Fruit fly (Drosophila melanogaster) whole organism, prepupa: ENCODE measurements around the gene CG16717.

Experiments used
- Blimp-1 ChIP-seq: fragments of 200-800 bp; sonication (Bioruptor generic); optimal IDR thresholded peaks from 3 replicates; lab custom pipeline; 2017; ENCODE audit warnings: missing biosample characterization, missing genetic modification characterization, mild to moderate bottlenecking, moderate library complexity, missing genetic modification reagents
- CG11294 ChIP-seq: fragments of 200-800 bp; sonication (Bioruptor generic); IDR thresholded peaks from 2 replicates; pipeline ENCODE4 v1.3.6; 2022; ENCODE audit warnings: missing biosample characterization, missing genetic modification characterization
- CG11762 ChIP-seq: fragments of 200-800 bp; sonication (Bioruptor generic); optimal IDR thresholded peaks from 3 replicates; lab custom pipeline; 2016; ENCODE audit warnings: missing biosample characterization, missing genetic modification characterization; ENCODE audit not compliant: insufficient read depth
- CG15336 ChIP-seq: fragments of 200-800 bp; sonication (Bioruptor generic); IDR thresholded peaks from 2 replicates; pipeline ENCODE4 v1.3.6; 2022; ENCODE audit warnings: missing biosample characterization, missing genetic modification characterization
- CG1621 ChIP-seq: fragments of 200-800 bp; sonication (Bioruptor generic); optimal IDR thresholded peaks from 3 replicates; lab custom pipeline; 2018; ENCODE audit warnings: missing biosample characterization, mild to moderate bottlenecking, missing genetic modification characterization
- CG16779 ChIP-seq: fragments of 200-800 bp; sonication (Bioruptor generic); optimal IDR thresholded peaks from 3 replicates; lab custom pipeline; 2017; ENCODE audit warnings: missing biosample characterization, mild to moderate bottlenecking, missing genetic modification characterization
- CG3032 ChIP-seq: fragments of 200-800 bp; optimal IDR thresholded peaks from 2 replicates; lab custom pipeline; 2019; ENCODE audit warnings: missing biosample characterization, mild to moderate bottlenecking, missing genetic modification characterization, moderate library complexity
- CG31627 ChIP-seq: fragments of 200-800 bp; sonication (Bioruptor generic); optimal IDR thresholded peaks from 3 replicates; lab custom pipeline; 2016; ENCODE audit warnings: missing biosample characterization, missing genetic modification characterization
- CG34406 ChIP-seq: fragments of 200-800 bp; sonication (Bioruptor generic); optimal IDR thresholded peaks from 3 replicates; lab custom pipeline; 2016; ENCODE audit warnings: missing biosample characterization, missing genetic modification characterization
- CG6163 ChIP-seq: fragments of 200-800 bp; sonication (Bioruptor generic); IDR thresholded peaks from 3 replicates; pipeline ENCODE4 v1.3.6; 2022; ENCODE audit warnings: missing biosample characterization, missing genetic modification characterization
- CG6276 ChIP-seq: fragments of 200-800 bp; sonication (Bioruptor generic); optimal IDR thresholded peaks from 2 replicates; lab custom pipeline; 2017; ENCODE audit warnings: missing biosample characterization, mild to moderate bottlenecking, missing genetic modification characterization
- CG6792 ChIP-seq: fragments of 200-800 bp; sonication (Bioruptor generic); optimal IDR thresholded peaks from 3 replicates; lab custom pipeline; 2016; ENCODE audit warnings: missing biosample characterization, missing genetic modification characterization
- CG6808 ChIP-seq: fragments of 200-800 bp; sonication (Bioruptor generic); optimal IDR thresholded peaks from 3 replicates; lab custom pipeline; 2017; ENCODE audit warnings: missing biosample characterization, missing genetic modification characterization, mild to moderate bottlenecking, moderate library complexity, missing genetic modification reagents
- CG8119 ChIP-seq: fragments of 200-800 bp; sonication (Bioruptor generic); IDR thresholded peaks from 3 replicates; pipeline ENCODE4 v1.3.6; 2022; ENCODE audit warnings: missing biosample characterization, missing genetic modification characterization
- CG8319 ChIP-seq: fragments of 200-800 bp; sonication (Bioruptor generic); optimal IDR thresholded peaks from 3 replicates; lab custom pipeline; 2016; ENCODE audit warnings: missing biosample characterization, missing genetic modification characterization
- CG9139 ChIP-seq: fragments of 200-800 bp; sonication (Bioruptor generic); optimal IDR thresholded peaks from 3 replicates; lab custom pipeline; 2017; ENCODE audit warnings: missing biosample characterization, mild to moderate bottlenecking, missing genetic modification characterization
- Eip75B ChIP-seq: fragments of 200-800 bp; sonication (Bioruptor generic); optimal IDR thresholded peaks from 3 replicates; lab custom pipeline; 2016; ENCODE audit warnings: missing biosample characterization, missing genetic modification characterization
- Eip78C ChIP-seq: fragments of 200-800 bp; sonication (Bioruptor generic); peaks from one replicate; lab custom pipeline; 2016; ENCODE audit warnings: missing biosample characterization, missing genetic modification characterization
- Eip93F ChIP-seq: fragments of 200-800 bp; sonication (Bioruptor generic); optimal IDR thresholded peaks from 2 replicates; lab custom pipeline; 2016; ENCODE audit warnings: missing biosample characterization, mild to moderate bottlenecking, missing genetic modification characterization
- Ets21C ChIP-seq: fragments of 200-800 bp; sonication (Bioruptor generic); optimal IDR thresholded peaks from 3 replicates; lab custom pipeline; 2016; ENCODE audit warnings: missing biosample characterization, missing genetic modification characterization
- Ets96B ChIP-seq: fragments of 200-800 bp; optimal IDR thresholded peaks from 2 replicates; lab custom pipeline; 2019; ENCODE audit warnings: missing biosample characterization, mild to moderate bottlenecking, missing genetic modification characterization, moderate library complexity
- Hr39 ChIP-seq: fragments of 200-800 bp; sonication (Bioruptor generic); optimal IDR thresholded peaks from 2 replicates; lab custom pipeline; 2016; ENCODE audit warnings: missing biosample characterization, missing genetic modification characterization
- Hr4 ChIP-seq: fragments of 200-800 bp; sonication (Bioruptor generic); optimal IDR thresholded peaks from 3 replicates; lab custom pipeline; 2016; ENCODE audit warnings: missing biosample characterization, missing genetic modification characterization
- Met ChIP-seq: fragments of 200-800 bp; sonication (Bioruptor generic); optimal IDR thresholded peaks from 3 replicates; lab custom pipeline; 2016; ENCODE audit warnings: missing biosample characterization, missing genetic modification characterization
- OdsH ChIP-seq: fragments of 200-800 bp; sonication (Bioruptor generic); optimal IDR thresholded peaks from 3 replicates; lab custom pipeline; 2016; ENCODE audit warnings: missing biosample characterization, missing genetic modification characterization
- Smox ChIP-seq: fragments of 200-800 bp; sonication (Bioruptor generic); optimal IDR thresholded peaks from 3 replicates; lab custom pipeline; 2016; ENCODE audit warnings: missing biosample characterization, missing genetic modification characterization
- Sox15 ChIP-seq: fragments of 200-800 bp; sonication (Bioruptor generic); optimal IDR thresholded peaks from 3 replicates; lab custom pipeline; 2016; ENCODE audit warnings: missing biosample characterization, missing genetic modification characterization
- cyc ChIP-seq: fragments of 200-800 bp; sonication (Bioruptor generic); optimal IDR thresholded peaks from 3 replicates; lab custom pipeline; 2016; ENCODE audit warnings: missing biosample characterization, missing genetic modification characterization
- eg ChIP-seq: fragments of 200-800 bp; sonication (Bioruptor generic); IDR thresholded peaks from 3 replicates; pipeline ENCODE4 v1.3.6; 2022; ENCODE audit warnings: missing biosample characterization, missing genetic modification characterization
- esn ChIP-seq: fragments of 200-800 bp; sonication (Bioruptor generic); optimal IDR thresholded peaks from 2 replicates; lab custom pipeline; 2016; ENCODE audit warnings: missing biosample characterization, mild to moderate bottlenecking, missing genetic modification characterization, moderate library complexity
- fd59A ChIP-seq: fragments of 200-800 bp; sonication (Bioruptor generic); optimal IDR thresholded peaks from 2 replicates; lab custom pipeline; 2017; ENCODE audit warnings: missing biosample characterization, mild to moderate bottlenecking, missing genetic modification characterization, missing genetic modification reagents
- fd85E ChIP-seq: fragments of 200-800 bp; sonication (Bioruptor generic); optimal IDR thresholded peaks from 3 replicates; lab custom pipeline; 2016; ENCODE audit warnings: missing biosample characterization, missing genetic modification characterization
- fkh ChIP-seq: fragments of 200-800 bp; sonication (Bioruptor generic); optimal IDR thresholded peaks from 3 replicates; lab custom pipeline; 2017; ENCODE audit warnings: missing biosample characterization, mild to moderate bottlenecking, missing genetic modification characterization, moderate library complexity
- lz ChIP-seq: fragments of 200-800 bp; sonication (Bioruptor generic); optimal IDR thresholded peaks from 3 replicates; lab custom pipeline; 2016; ENCODE audit warnings: missing biosample characterization, missing genetic modification characterization
- net ChIP-seq: fragments of 200-800 bp; sonication (Bioruptor generic); optimal IDR thresholded peaks from 3 replicates; lab custom pipeline; 2016; ENCODE audit warnings: missing biosample characterization, missing genetic modification characterization
- pdm3 ChIP-seq: fragments of 200-800 bp; sonication (Bioruptor generic); optimal IDR thresholded peaks from 3 replicates; lab custom pipeline; 2016; ENCODE audit warnings: missing biosample characterization, missing genetic modification characterization
- spab ChIP-seq: fragments of 200-800 bp; sonication (Bioruptor generic); optimal IDR thresholded peaks from 2 replicates; lab custom pipeline; 2017; ENCODE audit warnings: missing biosample characterization, mild to moderate bottlenecking, missing genetic modification characterization, missing genetic modification reagents
- ss ChIP-seq, 2 experiments: fragments of 200-800 bp; sonication (Bioruptor generic); optimal IDR thresholded peaks; 2 replicates in 1 of 2; 3 replicates in 1 of 2; lab custom pipeline; 2017 to 2018; ENCODE audit warnings: mild to moderate bottlenecking in 2 of 2, missing biosample characterization in 2 of 2, missing genetic modification characterization in 2 of 2, moderate library complexity in 1 of 2
- svp ChIP-seq: fragments of 200-800 bp; sonication (Bioruptor generic); peaks from one replicate; lab custom pipeline; 2016; ENCODE audit warnings: missing biosample characterization, missing genetic modification characterization

CG16717 gene

dm6 chr3L:9684871-9685270 is 5.9 kb downstream of the CG16717 start, which contains the start of gene CG16719:
TSS of gene CG16719 (plus strand) at chr3L:9685171.
- TF ChIP-seq net, result no peak
- no peak for TF ChIP-seq fd85E
- no peak for TF ChIP-seq cyc
- TF ChIP-seq CG6808 (GFP tag; lab: Kevin White, UChicago), result no peak
- no peak for TF ChIP-seq esn
- no peak for TF ChIP-seq Eip75B (GFP tag; lab: Kevin White, UChicago)
- no peak for TF ChIP-seq CG8319 (GFP tag; lab: Kevin White, UChicago)
- TF ChIP-seq CG31627 (GFP tag; lab: Kevin White, UChicago), result no peak
- no peak for TF ChIP-seq CG6792
- TF ChIP-seq CG16779 (tag; lab: Kevin White, UChicago), result no peak
- no peak for TF ChIP-seq CG34406
- TF ChIP-seq Ets96B (tag; lab: Kevin White, UChicago), result no peak
- no peak for TF ChIP-seq Met (GFP tag; lab: Kevin White, UChicago)
- no peak for TF ChIP-seq fkh (GFP tag; lab: Kevin White, UChicago)

DNA sequence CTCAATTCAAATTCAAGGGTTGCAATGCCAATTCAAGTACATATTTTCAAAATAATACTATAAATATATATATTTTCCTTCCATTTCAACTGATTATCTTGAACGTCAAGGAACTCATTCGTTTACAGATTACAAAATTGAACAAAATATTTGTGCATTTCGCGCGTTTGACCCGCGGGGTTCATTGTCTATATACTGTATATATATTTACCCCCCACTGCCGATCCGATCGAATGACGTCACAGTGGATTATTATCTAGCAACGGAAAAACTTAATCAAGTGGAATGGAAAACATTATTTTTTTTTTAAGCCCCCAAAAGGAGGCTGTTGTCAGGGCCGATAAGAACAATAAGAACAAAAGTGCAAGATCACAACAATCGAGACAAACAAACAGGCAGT is 8.5 kb downstream of the CG16717 start:
- TF ChIP-seq Hr39 (no peak), svp (GFP tag; lab: Kevin White, UChicago) (peak; percentile 95)

- no peak for TF ChIP-seq fd59A (GFP tag; lab: Kevin White, UChicago)
- no peak for TF ChIP-seq eg (GFP tag; lab: Robert Waterston, UW)
- no peak for TF ChIP-seq CG6808 (GFP tag; lab: Kevin White, UChicago)
- no peak for TF ChIP-seq spab (GFP tag; lab: Kevin White, UChicago)
- no peak for TF ChIP-seq Blimp-1 (GFP tag; lab: Kevin White, UChicago)
- no peak for TF ChIP-seq Sox15 (GFP tag; lab: Kevin White, UChicago)
- no peak for TF ChIP-seq CG11294
- TF ChIP-seq Hr4 (GFP tag; lab: Kevin White, UChicago), result no peak
- no peak for TF ChIP-seq net
- no peak for TF ChIP-seq Ets21C
These were observed 9.7 kb downstream of the CG16717 start for dm6 chr3L:9688674-9689073.

- TF ChIP-seq fkh (GFP tag; lab: Kevin White, UChicago) (peak; percentile 63), svp (GFP tag; lab: Kevin White, UChicago) (no peak)
- TF ChIP-seq, all 60 proteins: peak for 1
These were observed 10.8 kb downstream of the CG16717 start for dm6 chr3L:9689809-9690208.

dm6 chr3L:9690798-9691475 is 11.9 kb downstream of the CG16717 start:
- TF ChIP-seq Ets21C, result peak; percentile 38
- peak; percentile 47 for TF ChIP-seq Met (GFP tag; lab: Kevin White, UChicago)
- no peak for TF ChIP-seq fd85E
- peak; percentile 43 for TF ChIP-seq net
- TF ChIP-seq Hr4 (GFP tag; lab: Kevin White, UChicago), result peak; percentile 64
- TF ChIP-seq CG6276 (GFP tag; lab: Kevin White, UChicago), result peak; percentile 58
- no peak for TF ChIP-seq ss (GFP tag; optimal IDR thresholded peaks at IDR 0.05; lab: Kevin White, UChicago)
- TF ChIP-seq CG3032 (tag; lab: Kevin White, UChicago), result no peak
- TF ChIP-seq Smox (GFP tag; lab: Kevin White, UChicago), result no peak
- TF ChIP-seq eg (GFP tag; lab: Robert Waterston, UW), result 0 out of 3 replicates have a peak, but pooled peaks have one; percentile 44
- TF ChIP-seq Blimp-1 (GFP tag; lab: Kevin White, UChicago), result no peak
- no peak for TF ChIP-seq CG6163 (GFP tag; lab: Robert Waterston, UW)
- TF ChIP-seq CG15336 (GFP tag; lab: Robert Waterston, UW), result peak; percentile 43
- no peak for TF ChIP-seq CG16779 (tag; lab: Kevin White, UChicago)
- TF ChIP-seq fd59A (GFP tag; lab: Kevin White, UChicago), result no peak
- no peak for TF ChIP-seq svp (GFP tag; lab: Kevin White, UChicago)
- TF ChIP-seq Eip93F (GFP tag; lab: Kevin White, UChicago), result no peak
- TF ChIP-seq CG11762, result no peak
- no peak for TF ChIP-seq fkh (GFP tag; lab: Kevin White, UChicago)
- no peak for TF ChIP-seq CG11294
- no peak for TF ChIP-seq spab (GFP tag; lab: Kevin White, UChicago)
- TF ChIP-seq Eip75B (GFP tag; lab: Kevin White, UChicago), result no peak
- peak; percentile 52 for TF ChIP-seq Eip78C
- no peak for TF ChIP-seq CG34406
- TF ChIP-seq Hr39, result peak; percentile 17
- no peak for TF ChIP-seq cyc
- TF ChIP-seq OdsH (GFP tag; lab: Kevin White, UChicago), result peak; percentile 5
- TF ChIP-seq Sox15 (GFP tag; lab: Kevin White, UChicago), result no peak
- TF ChIP-seq CG1621 (tag; lab: Kevin White, UChicago), result no peak
- TF ChIP-seq lz (GFP tag; lab: Kevin White, UChicago), result peak; percentile 12
- peak; percentile 22 for TF ChIP-seq CG31627 (GFP tag; lab: Kevin White, UChicago)
- TF ChIP-seq esn, result peak; percentile 31
- TF ChIP-seq CG6808 (GFP tag; lab: Kevin White, UChicago), result no peak
- TF ChIP-seq CG9139 (GFP tag; lab: Kevin White, UChicago), result no peak
- no peak for TF ChIP-seq pdm3
- peak; percentile 54; the same call in 2 of the 3 replicates for TF ChIP-seq CG8119 (GFP tag; lab: Robert Waterston, UW)
